Worm (Caenorhabditis elegans) whole organism, L2 larva: ENCODE measurements around the gene clec-2.

Experiments
- C34F6.9 ChIP-seq: fragments of 150-350 bp; optimal IDR thresholded peaks from 2 replicates; lab custom pipeline; 2014; ENCODE audit warnings: missing biosample characterization, missing genetic modification characterization
- F13H6.1 ChIP-seq: sonication (generic microtip); optimal IDR thresholded peaks from 2 replicates; lab custom pipeline; 2016; ENCODE audit warnings: missing genetic modification characterization, missing compliant biosample characterization
- R02D3.7 ChIP-seq: fragments of 150-350 bp; optimal IDR thresholded peaks from 2 replicates; lab custom pipeline; 2014; ENCODE audit warnings: missing biosample characterization, missing genetic modification characterization
- Y55F3AM.14 ChIP-seq: fragments of 200-800 bp; sonication (Bioruptor generic); optimal IDR thresholded peaks from 2 replicates; lab custom pipeline; 2018; ENCODE audit warnings: mild to moderate bottlenecking, missing genetic modification characterization, missing compliant biosample characterization
- ZK546.5 ChIP-seq: sonication (generic microtip); optimal IDR thresholded peaks from 2 replicates; lab custom pipeline; 2017; ENCODE audit warnings: missing biosample characterization, missing genetic modification characterization
- alr-1 ChIP-seq: fragments of 150-350 bp; optimal IDR thresholded peaks from 2 replicates; lab custom pipeline; 2014; ENCODE audit warnings: missing biosample characterization, missing genetic modification characterization
- aly-2 ChIP-seq: fragments of 150-350 bp; optimal IDR thresholded peaks from 2 replicates; lab custom pipeline; 2014; ENCODE audit warnings: missing biosample characterization, missing genetic modification characterization
- ama-1 ChIP-seq: fragments of 150-350 bp; optimal IDR thresholded peaks from 2 replicates; lab custom pipeline; 2018; ENCODE audit warnings: inconsistent platforms
- blmp-1 ChIP-seq: sonication (generic microtip); optimal IDR thresholded peaks from 2 replicates; lab custom pipeline; 2017; ENCODE audit warnings: missing genetic modification characterization, mild to moderate bottlenecking, missing compliant biosample characterization, antibody characterized with exemption, moderate library complexity; ENCODE audit not compliant: insufficient read depth
- ceh-16 ChIP-seq: fragments of 150-350 bp; optimal IDR thresholded peaks from 2 replicates; lab custom pipeline; 2014; ENCODE audit warnings: missing biosample characterization, missing genetic modification characterization
- ceh-82 ChIP-seq: fragments of 150-350 bp; optimal IDR thresholded peaks from 2 replicates; lab custom pipeline; 2014; ENCODE audit warnings: missing biosample characterization, missing genetic modification characterization
- crh-2 ChIP-seq: sonication (generic microtip); optimal IDR thresholded peaks from 2 replicates; lab custom pipeline; 2017; ENCODE audit warnings: missing biosample characterization, missing genetic modification characterization
- dmd-4 ChIP-seq: sonication (generic microtip); optimal IDR thresholded peaks from 2 replicates; lab custom pipeline; 2017; ENCODE audit warnings: missing biosample characterization, missing genetic modification characterization
- egl-27 ChIP-seq: sonication (generic microtip); optimal IDR thresholded peaks from 3 replicates; lab custom pipeline; 2017; ENCODE audit warnings: missing biosample characterization, missing genetic modification reagents, missing genetic modification characterization
- elt-1 ChIP-seq: fragments of 150-350 bp; optimal IDR thresholded peaks from 2 replicates; lab custom pipeline; 2014; ENCODE audit warnings: missing biosample characterization, missing genetic modification characterization
- elt-3 ChIP-seq: sonication (generic microtip); optimal IDR thresholded peaks from 2 replicates; lab custom pipeline; 2017; ENCODE audit warnings: missing biosample characterization, missing genetic modification characterization
- fos-1 ChIP-seq: fragments of 150-350 bp; optimal IDR thresholded peaks from 2 replicates; lab custom pipeline; 2014; ENCODE audit warnings: missing biosample characterization, missing genetic modification characterization
- gmeb-1 ChIP-seq: fragments of 150-350 bp; optimal IDR thresholded peaks from 2 replicates; lab custom pipeline; 2014; ENCODE audit warnings: missing biosample characterization, missing genetic modification characterization
- lin-11 ChIP-seq: fragments of 150-350 bp; sonication (generic microtip); optimal IDR thresholded peaks from 2 replicates; lab custom pipeline; 2014; ENCODE audit warnings: missing biosample characterization, missing genetic modification characterization, inconsistent platforms, mixed read lengths
- lin-13 ChIP-seq: fragments of 150-350 bp; optimal IDR thresholded peaks from 2 replicates; lab custom pipeline; 2014; ENCODE audit warnings: missing biosample characterization, missing genetic modification reagents, missing genetic modification characterization
- lin-39 ChIP-seq: fragments of 150-350 bp; optimal IDR thresholded peaks from 2 replicates; lab custom pipeline; 2014; ENCODE audit warnings: missing biosample characterization, missing genetic modification reagents, missing genetic modification characterization
- lsy-2 ChIP-seq, 2 experiments: fragments of 150-350 bp in 1 of 2; sonication (generic microtip) in 1 of 2; optimal IDR thresholded peaks; 2 replicates each; lab custom pipeline; 2014 to 2017; ENCODE audit warnings: missing biosample characterization in 2 of 2, missing genetic modification characterization in 2 of 2
- mab-5 ChIP-seq: fragments of 150-350 bp; optimal IDR thresholded peaks from 2 replicates; lab custom pipeline; 2014; ENCODE audit warnings: missing biosample characterization, missing genetic modification characterization
- mbf-1 ChIP-seq: sonication (generic microtip); optimal IDR thresholded peaks from 2 replicates; lab custom pipeline; 2017; ENCODE audit warnings: missing biosample characterization, missing genetic modification characterization
- mdl-1 ChIP-seq, 2 experiments: fragments of 150-350 bp in 1 of 2; sonication (generic microtip) in 1 of 2; optimal IDR thresholded peaks; 2 replicates each; lab custom pipeline; 2017; ENCODE audit warnings: missing biosample characterization in 2 of 2, missing genetic modification characterization in 2 of 2
- nhr-10 ChIP-seq: sonication (generic microtip); optimal IDR thresholded peaks from 2 replicates; lab custom pipeline; 2017; ENCODE audit warnings: missing biosample characterization, missing genetic modification characterization
- nhr-11 ChIP-seq: fragments of 150-350 bp; optimal IDR thresholded peaks from 2 replicates; lab custom pipeline; 2014; ENCODE audit warnings: missing biosample characterization, missing genetic modification characterization
- nhr-12 ChIP-seq: fragments of 150-350 bp; optimal IDR thresholded peaks from 2 replicates; lab custom pipeline; 2014; ENCODE audit warnings: missing biosample characterization, missing genetic modification characterization
- nhr-129 ChIP-seq: fragments of 150-350 bp; optimal IDR thresholded peaks from 2 replicates; lab custom pipeline; 2014; ENCODE audit warnings: missing biosample characterization, missing genetic modification characterization
- nhr-21 ChIP-seq: fragments of 150-350 bp; optimal IDR thresholded peaks from 2 replicates; lab custom pipeline; 2014; ENCODE audit warnings: missing biosample characterization, missing genetic modification characterization
- nhr-23 ChIP-seq: fragments of 150-350 bp; optimal IDR thresholded peaks from 2 replicates; lab custom pipeline; 2014; ENCODE audit warnings: missing biosample characterization, missing genetic modification reagents, missing genetic modification characterization
- nhr-237 ChIP-seq: fragments of 150-350 bp; optimal IDR thresholded peaks from 2 replicates; lab custom pipeline; 2014; ENCODE audit warnings: missing biosample characterization, missing genetic modification characterization
- nhr-25 ChIP-seq: fragments of 150-350 bp; sonication (generic microtip); optimal IDR thresholded peaks from 3 replicates; lab custom pipeline; 2014; ENCODE audit warnings: missing biosample characterization, missing genetic modification characterization
- nhr-6 ChIP-seq: fragments of 150-350 bp; optimal IDR thresholded peaks from 2 replicates; lab custom pipeline; 2014; ENCODE audit warnings: missing biosample characterization, missing genetic modification characterization
- nhr-77 ChIP-seq: fragments of 150-350 bp; optimal IDR thresholded peaks from 2 replicates; lab custom pipeline; 2014; ENCODE audit warnings: missing biosample characterization, missing genetic modification characterization
- peb-1 ChIP-seq: fragments of 150-350 bp; optimal IDR thresholded peaks from 2 replicates; lab custom pipeline; 2014; ENCODE audit warnings: missing biosample characterization, missing genetic modification characterization
- sem-4 ChIP-seq: fragments of 150-350 bp; optimal IDR thresholded peaks from 2 replicates; lab custom pipeline; 2014; ENCODE audit warnings: missing biosample characterization, missing genetic modification reagents, missing genetic modification characterization
- skn-1 ChIP-seq: sonication (generic microtip); optimal IDR thresholded peaks from 2 replicates; lab custom pipeline; 2017; ENCODE audit warnings: missing biosample characterization, missing genetic modification characterization
- sma-3 ChIP-seq: sonication (generic microtip); optimal IDR thresholded peaks from 2 replicates; lab custom pipeline; 2016; ENCODE audit warnings: missing genetic modification reagents, missing genetic modification characterization, missing compliant biosample characterization
- sma-9 ChIP-seq, 2 experiments: fragments of 150-350 bp in 1 of 2; sonication (generic microtip) in 1 of 2; optimal IDR thresholded peaks; 2 replicates each; lab custom pipeline; 2014 to 2016; ENCODE audit warnings: missing genetic modification characterization in 2 of 2, mild to moderate bottlenecking in 1 of 2, missing biosample characterization in 1 of 2, missing compliant biosample characterization in 1 of 2, missing genetic modification reagents in 1 of 2, moderate library complexity in 1 of 2
- snpc-4 ChIP-seq: fragments of 150-350 bp; optimal IDR thresholded peaks from 2 replicates; lab custom pipeline; 2014; ENCODE audit warnings: missing biosample characterization, missing genetic modification characterization
- unc-39 ChIP-seq: fragments of 150-350 bp; optimal IDR thresholded peaks from 2 replicates; lab custom pipeline; 2014; ENCODE audit warnings: missing biosample characterization, missing genetic modification characterization
- unc-55 ChIP-seq: fragments of 150-350 bp; sonication (generic microtip); optimal IDR thresholded peaks from 3 replicates; lab custom pipeline; 2014; ENCODE audit warnings: missing biosample characterization, missing genetic modification reagents, missing genetic modification characterization
- unc-62 ChIP-seq: fragments of 150-350 bp; optimal IDR thresholded peaks from 2 replicates; lab custom pipeline; 2014; ENCODE audit warnings: missing biosample characterization, missing genetic modification reagents, missing genetic modification characterization
- zag-1 ChIP-seq: fragments of 150-350 bp; optimal IDR thresholded peaks from 2 replicates; lab custom pipeline; 2014; ENCODE audit warnings: missing biosample characterization, missing genetic modification characterization
- ztf-1 ChIP-seq: fragments of 200-800 bp; sonication (Bioruptor generic); conservative IDR thresholded peaks from 2 replicates; pipeline ENCODE4 v1.3.6; 2022; ENCODE audit warnings: missing genetic modification characterization, missing compliant biosample characterization
- ztf-11 ChIP-seq: sonication (generic microtip); optimal IDR thresholded peaks from 2 replicates; lab custom pipeline; 2017; ENCODE audit warnings: missing biosample characterization, missing genetic modification characterization
- ztf-4 ChIP-seq: fragments of 150-350 bp; optimal IDR thresholded peaks from 2 replicates; lab custom pipeline; 2014; ENCODE audit warnings: missing biosample characterization, missing genetic modification characterization

clec-2 gene

DNA sequence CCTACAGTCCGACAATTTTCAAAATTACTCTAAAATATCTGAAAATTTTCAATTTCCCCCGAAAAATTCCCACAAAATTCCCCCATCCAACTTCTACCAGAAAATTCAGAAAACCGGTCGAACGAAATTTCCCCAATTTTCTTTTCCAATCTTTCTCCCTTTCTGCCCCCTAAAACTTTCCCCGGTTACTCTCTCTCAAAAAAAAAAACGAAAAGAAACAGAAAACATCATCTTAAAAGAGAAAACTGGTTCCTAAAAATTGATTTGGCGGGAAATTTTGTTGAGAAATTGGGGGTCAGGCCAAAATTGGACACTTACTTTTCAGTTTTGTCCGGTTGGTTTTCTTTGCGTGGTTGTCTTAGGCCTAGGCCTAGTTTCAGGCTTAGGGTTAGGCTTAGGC, 45.6 kb downstream of the clec-2 start:
- TF ChIP-seq crh-2 (tag; lab: Kevin White, UChicago) (no peak), blmp-1 (tag; lab: Kevin White, UChicago) (peak; percentile 75)

DNA sequence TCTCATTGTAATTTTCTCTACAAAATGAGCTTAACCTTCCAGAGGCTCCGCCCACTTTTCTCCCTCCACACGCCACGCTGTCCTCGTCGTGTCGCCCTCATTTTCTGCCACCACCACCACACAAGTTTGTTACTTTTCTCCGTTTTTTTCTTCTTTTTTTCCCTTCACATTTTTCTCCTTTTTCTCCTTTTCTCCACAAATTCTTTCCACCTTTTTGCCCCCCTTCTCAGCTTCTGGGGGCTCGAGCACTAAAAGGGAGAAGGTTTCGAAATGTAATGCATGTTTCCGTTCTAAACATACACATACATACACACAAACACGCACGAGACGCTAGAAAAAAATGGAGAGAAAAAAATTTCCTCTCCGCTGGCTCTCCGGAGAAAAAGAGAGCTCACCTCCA, 46.6 kb downstream of the clec-2 start, which contains the start of gene nhr-88:
nhr-88 (plus strand) TSS at position 43 of the 400 bp plus-strand sequence.
- TF ChIP-seq nhr-25 (tag; lab: Kevin White, UChicago) (no peak), mab-5 (tag; lab: Kevin White, UChicago) (no peak), lin-13 (GFP tag; lab: Kevin White, UChicago) (no peak), gmeb-1 (tag; lab: Kevin White, UChicago) (no peak), nhr-129 (tag; lab: Kevin White, UChicago) (peak; percentile 19), nhr-11 (tag; lab: Kevin White, UChicago) (no peak), ceh-16 (tag; lab: Kevin White, UChicago) (no peak), ama-1 (lab: Kevin White, UChicago) (peak; percentile 72), unc-55 (peak; percentile 36), lin-11 (peak; percentile 53), skn-1 (tag; lab: Kevin White, UChicago) (no peak), elt-1 (no peak), Y55F3AM.14 (GFP tag; lab: Kevin White, UChicago) (peak; percentile 13), C34F6.9 (tag; lab: Kevin White, UChicago) (peak; percentile 4), nhr-6 (no peak), ztf-4 (no peak), snpc-4 (tag; lab: Kevin White, UChicago) (no peak), dmd-4 (tag; lab: Kevin White, UChicago) (no peak), mbf-1 (tag; lab: Kevin White, UChicago) (no peak), sem-4 (tag; lab: Kevin White, UChicago) (no peak), nhr-23 (tag; lab: Kevin White, UChicago) (no peak), nhr-21 (no peak), peb-1 (tag; lab: Kevin White, UChicago) (no peak), unc-39 (no peak), unc-62 (GFP tag; lab: Kevin White, UChicago) (no peak), zag-1 (peak; percentile 56), sma-3 (GFP tag; lab: Kevin White, UChicago) (no peak), ceh-82 (tag; lab: Kevin White, UChicago) (no peak), F13H6.1 (tag; lab: Kevin White, UChicago) (peak; percentile 11), elt-3 (no peak), nhr-12 (no peak), mdl-1 (tag; optimal IDR thresholded peaks at IDR 0.05; lab: Kevin White, UChicago) (peak in 1 of 2 experiments; percentile 35), ztf-11 (tag; lab: Kevin White, UChicago) (no peak), fos-1 (tag; lab: Kevin White, UChicago) (no peak), sma-9 (GFP tag; optimal IDR thresholded peaks at IDR 0.05; lab: Kevin White, UChicago) (peak; percentile 31), sma-9 (tag; optimal IDR thresholded peaks at IDR 0.05; lab: Kevin White, UChicago) (no peak), ztf-1 (GFP tag; lab: Robert Waterston, UW) (no peak), ZK546.5 (tag; lab: Kevin White, UChicago) (no peak), alr-1 (tag; lab: Kevin White, UChicago) (no peak), nhr-77 (tag; lab: Kevin White, UChicago) (no peak), aly-2 (no peak), egl-27 (tag; lab: Kevin White, UChicago) (peak; percentile 11), nhr-237 (tag; lab: Kevin White, UChicago) (no peak), R02D3.7 (tag; lab: Kevin White, UChicago) (no peak), lsy-2 (tag; optimal IDR thresholded peaks at IDR 0.05; lab: Kevin White, UChicago) (peak in 1 of 2 experiments; percentile 37), nhr-10 (tag; lab: Kevin White, UChicago) (no peak), crh-2 (tag; lab: Kevin White, UChicago) (peak; percentile 27), lin-39 (tag; lab: Kevin White, UChicago) (no peak), blmp-1 (tag; lab: Kevin White, UChicago) (no peak)
